Worm (Caenorhabditis elegans) whole organism, L1 larva: ENCODE measurements around the gene F54D5.17.

Source experiments
- C04F5.9 ChIP-seq: sonication (generic microtip); optimal IDR thresholded peaks from 2 replicates; lab custom pipeline; 2016; ENCODE audit warnings: missing genetic modification characterization, missing compliant biosample characterization
- C16A3.4 ChIP-seq: fragments of 150-350 bp; optimal IDR thresholded peaks from 2 replicates; lab custom pipeline; 2014; ENCODE audit warnings: missing biosample characterization, missing genetic modification characterization
- Y116A8C.19 ChIP-seq: sonication (generic microtip); optimal IDR thresholded peaks from 2 replicates; lab custom pipeline; 2016; ENCODE audit warnings: missing compliant biosample characterization, missing genetic modification characterization, borderline replicate concordance
- aha-1 ChIP-seq: fragments of 150-350 bp; optimal IDR thresholded peaks from 2 replicates; lab custom pipeline; 2014; ENCODE audit warnings: missing biosample characterization, missing genetic modification characterization
- ama-1 ChIP-seq: fragments of 150-350 bp; optimal IDR thresholded peaks from 2 replicates; lab custom pipeline; 2014
- blmp-1 ChIP-seq: fragments of 150-350 bp; optimal IDR thresholded peaks from 2 replicates; lab custom pipeline; 2014; ENCODE audit warnings: missing biosample characterization, missing genetic modification characterization
- ceh-63 ChIP-seq: fragments of 200-800 bp; sonication (Bioruptor generic); optimal IDR thresholded peaks from 2 replicates; lab custom pipeline; 2018; ENCODE audit warnings: mild to moderate bottlenecking, missing genetic modification characterization, missing compliant biosample characterization
- ceh-82 ChIP-seq, 3 experiments: fragments of 150-350 bp in 1 of 3; sonication (generic microtip) in 2 of 3; optimal IDR thresholded peaks; 2 replicates each; lab custom pipeline; 2014 to 2017; ENCODE audit warnings: missing biosample characterization in 3 of 3, missing genetic modification characterization in 3 of 3
- ceh-88 ChIP-seq: fragments of 200-800 bp; sonication (Bioruptor generic); IDR thresholded peaks from 2 replicates; pipeline ENCODE4 v1.3.6; 2022; ENCODE audit warnings: missing genetic modification characterization, missing compliant biosample characterization
- dpl-1 ChIP-seq, 3 experiments: fragments of 150-350 bp in 2 of 3; sonication (generic microtip) in 1 of 3; optimal IDR thresholded peaks; 2 replicates each; lab custom pipeline; 2014 to 2017; ENCODE audit warnings: missing biosample characterization in 3 of 3, missing genetic modification characterization in 3 of 3, missing genetic modification reagents in 3 of 3
- dsc-1 ChIP-seq: sonication (generic microtip); optimal IDR thresholded peaks from 2 replicates; lab custom pipeline; 2016; ENCODE audit warnings: mild to moderate bottlenecking, missing genetic modification characterization, missing compliant biosample characterization
- efl-1 ChIP-seq, 4 experiments: fragments of 150-350 bp; optimal IDR thresholded peaks in 3 of 4; peaks in 1 of 4; 1 replicate in 1 of 4; 2 replicates in 3 of 4; lab custom pipeline; 2014; ENCODE audit warnings: missing biosample characterization in 2 of 4, missing genetic modification characterization in 2 of 4, missing genetic modification reagents in 2 of 4
- elt-3 ChIP-seq, 6 experiments: fragments of 150-350 bp in 1 of 6; sonication (generic microtip); optimal IDR thresholded peaks; 2 replicates each; lab custom pipeline; 2017 to 2018; ENCODE audit warnings: missing biosample characterization in 6 of 6, missing genetic modification characterization in 6 of 6, inconsistent platforms in 1 of 6
- fos-1 ChIP-seq: fragments of 150-350 bp; optimal IDR thresholded peaks from 2 replicates; lab custom pipeline; 2014; ENCODE audit warnings: missing biosample characterization, missing genetic modification characterization
- grh-1 ChIP-seq: fragments of 200-800 bp; sonication (Bioruptor generic); IDR thresholded peaks from 2 replicates; pipeline ENCODE4 v1.3.6; 2022; ENCODE audit warnings: missing genetic modification reagents, missing genetic modification characterization, missing compliant biosample characterization
- hpl-2 ChIP-seq: fragments of 150-350 bp; optimal IDR thresholded peaks from 2 replicates; lab custom pipeline; 2014; ENCODE audit warnings: missing biosample characterization, missing genetic modification reagents, missing genetic modification characterization
- irx-1 ChIP-seq: sonication (generic microtip); optimal IDR thresholded peaks from 2 replicates; lab custom pipeline; 2016; ENCODE audit warnings: missing genetic modification characterization, missing compliant biosample characterization
- lin-14 ChIP-seq: fragments of 200-800 bp; sonication (Bioruptor generic); optimal IDR thresholded peaks from 2 replicates; lab custom pipeline; 2018; ENCODE audit warnings: mild to moderate bottlenecking, missing genetic modification characterization, moderate library complexity, missing compliant biosample characterization
- lin-15B ChIP-seq: fragments of 150-350 bp; sonication (generic microtip); optimal IDR thresholded peaks from 3 replicates; lab custom pipeline; 2014; ENCODE audit warnings: missing biosample characterization, missing genetic modification characterization
- lin-35 ChIP-seq, 2 experiments: fragments of 150-350 bp; optimal IDR thresholded peaks; 2 replicates each; lab custom pipeline; 2014; ENCODE audit warnings: missing biosample characterization in 2 of 2, missing genetic modification characterization in 2 of 2, missing genetic modification reagents in 2 of 2
- lsy-2 ChIP-seq, 2 experiments: fragments of 150-350 bp; optimal IDR thresholded peaks; 2 replicates each; lab custom pipeline; 2014; ENCODE audit warnings: missing biosample characterization in 2 of 2, missing genetic modification characterization in 2 of 2
- mab-9 ChIP-seq: fragments of 200-800 bp; sonication (Bioruptor generic); IDR thresholded peaks from 2 replicates; pipeline ENCODE4 v1.3.6; 2022; ENCODE audit warnings: missing genetic modification reagents, missing genetic modification characterization, missing compliant biosample characterization
- mdl-1 ChIP-seq, 2 experiments: fragments of 150-350 bp; optimal IDR thresholded peaks; 2 replicates each; lab custom pipeline; 2014 to 2017; ENCODE audit warnings: missing biosample characterization in 2 of 2, missing genetic modification characterization in 2 of 2, inconsistent platforms in 1 of 2
- mef-2 ChIP-seq: fragments of 150-350 bp; optimal IDR thresholded peaks from 2 replicates; lab custom pipeline; 2014; ENCODE audit warnings: missing biosample characterization, missing genetic modification characterization
- nhr-12 ChIP-seq: sonication (generic microtip); optimal IDR thresholded peaks from 2 replicates; lab custom pipeline; 2017; ENCODE audit warnings: missing biosample characterization, missing genetic modification characterization
- nhr-20 ChIP-seq: sonication (generic microtip); optimal IDR thresholded peaks from 2 replicates; lab custom pipeline; 2016; ENCODE audit warnings: mild to moderate bottlenecking, missing genetic modification characterization, missing compliant biosample characterization
- nhr-237 ChIP-seq: fragments of 150-350 bp; optimal IDR thresholded peaks from 2 replicates; lab custom pipeline; 2014; ENCODE audit warnings: missing biosample characterization, missing genetic modification characterization
- nhr-71 ChIP-seq: sonication (generic microtip); optimal IDR thresholded peaks from 2 replicates; lab custom pipeline; 2016; ENCODE audit warnings: mild to moderate bottlenecking, missing genetic modification characterization, moderate library complexity, missing compliant biosample characterization
- nhr-85 ChIP-seq: sonication (generic microtip); peaks from one replicate; lab custom pipeline; 2016; ENCODE audit warnings: missing genetic modification characterization, inconsistent platforms, missing compliant biosample characterization
- pax-3 ChIP-seq: fragments of 200-800 bp; sonication (Bioruptor generic); optimal IDR thresholded peaks from 2 replicates; lab custom pipeline; 2018; ENCODE audit warnings: mild to moderate bottlenecking, missing genetic modification characterization, moderate library complexity, missing compliant biosample characterization
- rnt-1 ChIP-seq: sonication (generic microtip); optimal IDR thresholded peaks from 2 replicates; lab custom pipeline; 2016; ENCODE audit warnings: mild to moderate bottlenecking, missing genetic modification characterization, moderate library complexity, missing compliant biosample characterization
- skn-1 ChIP-seq: fragments of 150-350 bp; optimal IDR thresholded peaks from 2 replicates; lab custom pipeline; 2014; ENCODE audit warnings: missing biosample characterization, missing genetic modification characterization
- sox-4 ChIP-seq: sonication (generic microtip); optimal IDR thresholded peaks from 2 replicates; lab custom pipeline; 2016; ENCODE audit warnings: missing genetic modification characterization, missing compliant biosample characterization
- sptf-1 ChIP-seq: fragments of 150-350 bp; optimal IDR thresholded peaks from 2 replicates; lab custom pipeline; 2014; ENCODE audit warnings: missing biosample characterization, missing genetic modification characterization
- tbx-2 ChIP-seq: sonication (generic microtip); optimal IDR thresholded peaks from 2 replicates; lab custom pipeline; 2016; ENCODE audit warnings: missing genetic modification characterization, missing compliant biosample characterization
- unc-30 ChIP-seq: sonication (generic microtip); optimal IDR thresholded peaks from 2 replicates; lab custom pipeline; 2017; ENCODE audit warnings: missing biosample characterization, missing genetic modification characterization
- unc-86 ChIP-seq: sonication (generic microtip); optimal IDR thresholded peaks from 2 replicates; lab custom pipeline; 2016; ENCODE audit warnings: missing genetic modification characterization, missing compliant biosample characterization
- xbp-1 ChIP-seq: sonication (generic microtip); optimal IDR thresholded peaks from 2 replicates; lab custom pipeline; 2016; ENCODE audit warnings: missing genetic modification characterization, missing compliant biosample characterization
- zag-1 ChIP-seq: fragments of 150-350 bp; optimal IDR thresholded peaks from 2 replicates; lab custom pipeline; 2014; ENCODE audit warnings: missing biosample characterization, missing genetic modification characterization
- ztf-11 ChIP-seq, 2 experiments: sonication (generic microtip); optimal IDR thresholded peaks; 2 replicates each; lab custom pipeline; 2016 to 2017; ENCODE audit warnings: missing genetic modification characterization in 2 of 2, missing biosample characterization in 1 of 2, missing compliant biosample characterization in 1 of 2

Gene F54D5.17

DNA sequence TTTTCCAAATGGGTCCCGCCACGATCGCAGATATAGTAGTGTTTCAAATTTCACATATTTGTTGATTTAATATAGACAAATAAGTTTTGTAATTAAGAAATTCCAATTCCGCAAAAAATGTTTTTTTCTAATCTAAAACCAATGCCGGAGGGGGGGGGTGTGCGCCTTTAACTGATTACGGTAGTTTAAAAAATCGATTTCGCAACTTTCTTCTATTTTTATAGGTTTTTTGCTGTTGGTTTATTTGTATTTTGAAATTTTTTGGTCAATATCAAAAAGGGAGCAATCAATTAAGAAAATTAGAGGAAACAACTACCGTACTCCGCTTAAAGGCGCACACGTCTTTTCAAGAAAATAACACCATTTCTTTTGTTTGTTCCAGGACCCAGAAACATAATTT is 35.1 kb downstream of the F54D5.17 start:
- TF ChIP-seq irx-1 (tag; lab: Kevin White, UChicago) (no peak), sptf-1 (tag; lab: Kevin White, UChicago) (no peak), mef-2 (tag; lab: Kevin White, UChicago) (no peak), C04F5.9 (no peak), unc-86 (tag; lab: Kevin White, UChicago) (no peak), ceh-63 (GFP tag; lab: Kevin White, UChicago) (no peak), sox-4 (tag; lab: Kevin White, UChicago) (no peak), blmp-1 (no peak), fos-1 (tag; lab: Kevin White, UChicago) (no peak), ceh-88 (GFP tag; lab: Robert Waterston, UW) (no peak), mab-9 (GFP tag; lab: Robert Waterston, UW) (no peak), zag-1 (tag; lab: Kevin White, UChicago) (no peak), ceh-82 (tag; optimal IDR thresholded peaks at IDR 0.05; lab: Kevin White, UChicago) (no peak), Y116A8C.19 (tag; lab: Kevin White, UChicago) (no peak), dsc-1 (tag; lab: Kevin White, UChicago) (no peak)

DNA sequence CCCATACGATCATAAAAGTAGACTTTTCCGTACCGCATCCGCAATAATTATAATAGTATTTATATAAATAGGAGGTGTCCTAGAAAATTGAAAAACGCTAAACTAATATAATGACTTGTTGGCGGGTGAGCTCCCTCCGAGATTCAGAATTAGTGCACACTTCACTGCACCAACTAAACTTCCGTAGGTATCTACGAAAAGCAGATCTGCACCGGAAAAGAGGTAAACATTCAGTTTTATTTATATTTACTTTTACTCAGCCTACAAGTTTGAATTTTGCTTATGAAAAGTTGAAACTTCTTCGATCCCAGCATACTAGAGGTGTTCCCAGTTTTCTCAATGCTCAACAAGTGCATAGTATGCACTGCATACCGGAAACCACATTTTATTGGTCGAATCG is 35.6 kb downstream of the F54D5.17 start, which contains the start of gene F07A11.1:
Gene F07A11.1, minus strand, starts transcription at position 101 of the 400 bp plus-strand sequence.
- TF ChIP-seq rnt-1 (tag; lab: Kevin White, UChicago) (no peak), blmp-1 (no peak), ama-1 (no peak), nhr-12 (tag; lab: Kevin White, UChicago) (no peak), C04F5.9 (no peak)
- TF ChIP-seq, all 84 proteins: peak for 0

DNA sequence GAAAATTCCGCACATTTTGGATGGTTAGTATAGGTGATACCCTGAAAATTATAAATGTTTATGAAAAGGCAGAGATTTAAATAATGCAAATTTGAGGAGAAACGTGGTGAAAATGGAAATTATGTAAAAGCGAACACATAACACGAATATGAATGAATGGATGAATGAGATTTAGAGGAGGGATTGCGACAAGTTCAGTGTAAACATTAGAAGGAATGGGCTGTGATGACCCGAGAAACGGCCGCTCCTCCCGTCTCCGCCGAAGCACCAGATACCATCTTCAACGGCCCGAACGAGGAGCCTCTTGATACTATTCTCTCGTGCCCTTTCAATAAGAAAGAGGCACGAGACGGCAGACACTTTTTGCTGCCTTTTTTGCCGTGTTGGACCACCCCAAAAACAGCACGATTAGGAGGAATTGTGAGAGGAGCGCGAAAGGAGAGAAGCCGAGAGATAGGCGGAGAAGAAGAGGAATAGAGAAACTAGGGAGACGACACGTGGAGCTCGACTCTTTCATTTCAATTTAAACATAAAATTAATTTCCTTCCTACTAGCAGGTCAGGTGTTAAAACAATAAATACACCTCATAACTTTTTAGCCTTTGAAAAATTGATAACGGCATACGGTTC is 39.0 kb downstream of the F54D5.17 start, which contains the start of gene gfat-1:
Gene gfat-1, minus strand, starts transcription at position 51 of the 629 bp plus-strand sequence.
- TF ChIP-seq mdl-1 (tag; optimal IDR thresholded peaks at IDR 0.05; lab: Kevin White, UChicago) (peak; percentile 41 to 61), nhr-85 (no peak), lin-15B (tag; lab: Kevin White, UChicago) (no peak), C16A3.4 (tag; lab: Kevin White, UChicago) (no peak), dpl-1 (GFP tag; optimal IDR thresholded peaks at IDR 0.05; lab: Kevin White, UChicago) (peak in 1 of 3 experiments; percentile 15), nhr-20 (tag; lab: Kevin White, UChicago) (no peak), nhr-237 (tag; lab: Kevin White, UChicago) (no peak), pax-3 (tag; lab: Kevin White, UChicago) (no peak), hpl-2 (GFP tag; lab: Kevin White, UChicago) (no peak), lin-14 (GFP tag; lab: Kevin White, UChicago) (peak; percentile 75), efl-1 (optimal IDR thresholded peaks at IDR 0.05; lab: Kevin White, UChicago) (peak in 1 of 2 experiments; percentile 21), efl-1 (GFP tag; optimal IDR thresholded peaks at IDR 0.05 in 1 of 2; lab: Kevin White, UChicago) (peak; percentile 22 to 87), ztf-11 (tag; optimal IDR thresholded peaks at IDR 0.05; lab: Kevin White, UChicago) (peak in 1 of 2 experiments; percentile 1), unc-30 (no peak), lsy-2 (tag; optimal IDR thresholded peaks at IDR 0.05; lab: Kevin White, UChicago) (peak in 1 of 2 experiments; percentile 1), lin-35 (GFP tag; optimal IDR thresholded peaks at IDR 0.05; lab: Kevin White, UChicago) (peak in 1 of 2 experiments; percentile 6), nhr-71 (tag; lab: Kevin White, UChicago) (peak; percentile 24)
- TF ChIP-seq, all 84 proteins: peak for 8

DNA sequence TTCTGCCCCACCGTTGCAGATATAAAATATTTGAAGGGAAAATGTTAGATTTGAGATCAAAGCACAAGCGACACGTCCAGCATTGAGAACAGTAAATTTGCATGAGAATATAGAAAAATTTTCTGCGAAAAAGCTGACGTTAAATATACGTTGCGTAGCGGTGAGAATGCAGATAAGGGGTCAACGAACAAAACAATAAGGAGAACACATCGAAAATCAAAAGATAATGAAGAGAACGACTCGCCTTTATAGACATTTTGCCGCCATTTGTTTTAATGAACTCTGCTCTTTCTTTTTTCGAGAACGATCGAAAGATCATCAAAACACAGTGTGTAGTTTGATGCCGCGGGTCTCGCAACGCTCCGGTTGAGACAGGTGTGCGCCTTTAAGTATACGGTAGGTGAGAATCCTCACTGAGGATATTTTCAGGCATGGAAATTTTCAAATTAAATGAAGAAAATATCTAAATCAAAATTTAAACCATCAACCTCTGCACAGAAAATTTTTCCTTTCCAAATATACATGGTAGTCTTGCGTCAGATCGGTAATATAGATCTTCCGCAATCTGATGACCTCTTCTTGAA is 39.8 kb downstream of the F54D5.17 start:
- no peak for TF ChIP-seq skn-1 (tag; lab: Kevin White, UChicago)
- no peak for TF ChIP-seq grh-1 (GFP tag; lab: Robert Waterston, UW)
- no peak for TF ChIP-seq fos-1 (tag; lab: Kevin White, UChicago)
- TF ChIP-seq tbx-2: no peak
- TF ChIP-seq unc-30: no peak
- TF ChIP-seq aha-1 (tag; lab: Kevin White, UChicago): no peak
- no peak for TF ChIP-seq elt-3 (tag; optimal IDR thresholded peaks at IDR 0.05; lab: Kevin White, UChicago)
- peak; percentile 86 for TF ChIP-seq nhr-71 (tag; lab: Kevin White, UChicago)
- TF ChIP-seq xbp-1: no peak
- TF ChIP-seq lin-14 (GFP tag; lab: Kevin White, UChicago): peak; percentile 1
